Worm (Caenorhabditis elegans) whole organism, L1 larva: Measurements from ENCODE around the gene syx-18.

Experiments used
- C04F5.9 ChIP-seq: sonication (generic microtip); optimal IDR thresholded peaks from 2 replicates; lab custom pipeline; 2016; ENCODE audit warnings: missing genetic modification characterization, missing compliant biosample characterization
- C16A3.4 ChIP-seq: fragments of 150-350 bp; optimal IDR thresholded peaks from 2 replicates; lab custom pipeline; 2014; ENCODE audit warnings: missing biosample characterization, missing genetic modification characterization
- C34B4.2 ChIP-seq: sonication (generic microtip); optimal IDR thresholded peaks from 2 replicates; lab custom pipeline; 2017; ENCODE audit warnings: mild to moderate bottlenecking, missing genetic modification characterization, missing compliant biosample characterization
- F16B12.6 ChIP-seq: fragments of 150-350 bp; optimal IDR thresholded peaks from 2 replicates; lab custom pipeline; 2014; ENCODE audit warnings: missing biosample characterization, missing genetic modification characterization
- Y116A8C.19 ChIP-seq: sonication (generic microtip); optimal IDR thresholded peaks from 2 replicates; lab custom pipeline; 2016; ENCODE audit warnings: missing compliant biosample characterization, missing genetic modification characterization, borderline replicate concordance
- alr-1 ChIP-seq: fragments of 200-800 bp; sonication (Bioruptor generic); optimal IDR thresholded peaks from 2 replicates; lab custom pipeline; 2018; ENCODE audit warnings: borderline replicate concordance, mild to moderate bottlenecking, missing genetic modification characterization, missing compliant biosample characterization
- blmp-1 ChIP-seq: fragments of 150-350 bp; optimal IDR thresholded peaks from 2 replicates; lab custom pipeline; 2014; ENCODE audit warnings: missing biosample characterization, missing genetic modification characterization
- ceh-82 ChIP-seq, 3 experiments: fragments of 150-350 bp in 1 of 3; sonication (generic microtip) in 2 of 3; optimal IDR thresholded peaks; 2 replicates each; lab custom pipeline; 2014 to 2017; ENCODE audit warnings: missing biosample characterization in 3 of 3, missing genetic modification characterization in 3 of 3
- ceh-88 ChIP-seq: fragments of 200-800 bp; sonication (Bioruptor generic); IDR thresholded peaks from 2 replicates; pipeline ENCODE4 v1.3.6; 2022; ENCODE audit warnings: missing genetic modification characterization, missing compliant biosample characterization
- dsc-1 ChIP-seq: sonication (generic microtip); optimal IDR thresholded peaks from 2 replicates; lab custom pipeline; 2016; ENCODE audit warnings: mild to moderate bottlenecking, missing genetic modification characterization, missing compliant biosample characterization
- efl-1 ChIP-seq, 4 experiments: fragments of 150-350 bp; optimal IDR thresholded peaks in 3 of 4; peaks in 1 of 4; 1 replicate in 1 of 4; 2 replicates in 3 of 4; lab custom pipeline; 2014; ENCODE audit warnings: missing biosample characterization in 2 of 4, missing genetic modification characterization in 2 of 4, missing genetic modification reagents in 2 of 4
- efl-3 ChIP-seq: fragments of 200-800 bp; sonication (Bioruptor generic); optimal IDR thresholded peaks from 2 replicates; lab custom pipeline; 2018; ENCODE audit warnings: mild to moderate bottlenecking, missing genetic modification characterization, missing compliant biosample characterization
- egl-13 ChIP-seq: sonication (generic microtip); optimal IDR thresholded peaks from 2 replicates; lab custom pipeline; 2016; ENCODE audit warnings: missing genotype, missing genetic modification reagents, missing genetic modification characterization, missing compliant biosample characterization
- egl-27 ChIP-seq, 2 experiments: fragments of 150-350 bp in 1 of 2; sonication (generic microtip); optimal IDR thresholded peaks; 3 replicates each; lab custom pipeline; 2017 to 2018; ENCODE audit warnings: missing biosample characterization in 2 of 2, missing genetic modification characterization in 2 of 2, missing genetic modification reagents in 2 of 2
- elt-2 ChIP-seq: sonication (generic microtip); optimal IDR thresholded peaks from 2 replicates; lab custom pipeline; 2016; ENCODE audit warnings: missing genetic modification characterization, mild to moderate bottlenecking, inconsistent platforms, missing compliant biosample characterization, missing genetic modification reagents
- ets-5 ChIP-seq: fragments of 200-800 bp; sonication (Bioruptor generic); IDR thresholded peaks from 2 replicates; pipeline ENCODE4 v1.3.6; 2022; ENCODE audit warnings: missing genetic modification characterization, missing compliant biosample characterization
- fkh-4 ChIP-seq: sonication (generic microtip); optimal IDR thresholded peaks from 2 replicates; lab custom pipeline; 2016; ENCODE audit warnings: missing compliant biosample characterization, missing genetic modification characterization, borderline replicate concordance
- fkh-8 ChIP-seq: sonication (generic microtip); optimal IDR thresholded peaks from 2 replicates; lab custom pipeline; 2016; ENCODE audit warnings: mild to moderate bottlenecking, missing genetic modification characterization, missing compliant biosample characterization
- fos-1 ChIP-seq: fragments of 150-350 bp; optimal IDR thresholded peaks from 2 replicates; lab custom pipeline; 2014; ENCODE audit warnings: missing biosample characterization, missing genetic modification characterization
- grh-1 ChIP-seq: fragments of 200-800 bp; sonication (Bioruptor generic); IDR thresholded peaks from 2 replicates; pipeline ENCODE4 v1.3.6; 2022; ENCODE audit warnings: missing genetic modification reagents, missing genetic modification characterization, missing compliant biosample characterization
- hlh-17 ChIP-seq: fragments of 200-800 bp; sonication (Bioruptor generic); optimal IDR thresholded peaks from 2 replicates; lab custom pipeline; 2018; ENCODE audit warnings: missing genetic modification characterization, mild to moderate bottlenecking, missing compliant biosample characterization, moderate library complexity, borderline replicate concordance
- irx-1 ChIP-seq: sonication (generic microtip); optimal IDR thresholded peaks from 2 replicates; lab custom pipeline; 2016; ENCODE audit warnings: missing genetic modification characterization, missing compliant biosample characterization
- jun-1 ChIP-seq: fragments of 150-350 bp; optimal IDR thresholded peaks from 2 replicates; lab custom pipeline; 2014; ENCODE audit warnings: missing biosample characterization, missing genetic modification reagents, missing genetic modification characterization
- lin-14 ChIP-seq: fragments of 200-800 bp; sonication (Bioruptor generic); optimal IDR thresholded peaks from 2 replicates; lab custom pipeline; 2018; ENCODE audit warnings: mild to moderate bottlenecking, missing genetic modification characterization, moderate library complexity, missing compliant biosample characterization
- lin-15B ChIP-seq: fragments of 150-350 bp; sonication (generic microtip); optimal IDR thresholded peaks from 3 replicates; lab custom pipeline; 2014; ENCODE audit warnings: missing biosample characterization, missing genetic modification characterization
- lir-3 ChIP-seq: sonication (generic microtip); optimal IDR thresholded peaks from 2 replicates; lab custom pipeline; 2016; ENCODE audit warnings: mild to moderate bottlenecking, missing genetic modification characterization, moderate library complexity, missing compliant biosample characterization; ENCODE audit not compliant: poor library complexity
- lsy-2 ChIP-seq, 2 experiments: fragments of 150-350 bp; optimal IDR thresholded peaks; 2 replicates each; lab custom pipeline; 2014; ENCODE audit warnings: missing biosample characterization in 2 of 2, missing genetic modification characterization in 2 of 2
- mab-9 ChIP-seq: fragments of 200-800 bp; sonication (Bioruptor generic); IDR thresholded peaks from 2 replicates; pipeline ENCODE4 v1.3.6; 2022; ENCODE audit warnings: missing genetic modification reagents, missing genetic modification characterization, missing compliant biosample characterization
- mdl-1 ChIP-seq, 2 experiments: fragments of 150-350 bp; optimal IDR thresholded peaks; 2 replicates each; lab custom pipeline; 2014 to 2017; ENCODE audit warnings: missing biosample characterization in 2 of 2, missing genetic modification characterization in 2 of 2, inconsistent platforms in 1 of 2
- mef-2 ChIP-seq: fragments of 150-350 bp; optimal IDR thresholded peaks from 2 replicates; lab custom pipeline; 2014; ENCODE audit warnings: missing biosample characterization, missing genetic modification characterization
- mep-1 ChIP-seq: fragments of 150-350 bp; optimal IDR thresholded peaks from 2 replicates; lab custom pipeline; 2014; ENCODE audit warnings: missing biosample characterization, missing genetic modification characterization
- nhr-19 ChIP-seq: fragments of 200-800 bp; sonication (Bioruptor generic); conservative IDR thresholded peaks from 2 replicates; pipeline ENCODE4 v1.3.6; 2022; ENCODE audit warnings: missing genetic modification characterization, missing compliant biosample characterization
- nhr-20 ChIP-seq: sonication (generic microtip); optimal IDR thresholded peaks from 2 replicates; lab custom pipeline; 2016; ENCODE audit warnings: mild to moderate bottlenecking, missing genetic modification characterization, missing compliant biosample characterization
- nhr-28 ChIP-seq: fragments of 150-350 bp; optimal IDR thresholded peaks from 2 replicates; lab custom pipeline; 2014; ENCODE audit warnings: missing biosample characterization, missing genetic modification characterization
- nhr-47 ChIP-seq: sonication (generic microtip); optimal IDR thresholded peaks from 2 replicates; lab custom pipeline; 2016; ENCODE audit warnings: mild to moderate bottlenecking, missing genetic modification characterization, moderate library complexity, missing compliant biosample characterization
- nhr-71 ChIP-seq: sonication (generic microtip); optimal IDR thresholded peaks from 2 replicates; lab custom pipeline; 2016; ENCODE audit warnings: mild to moderate bottlenecking, missing genetic modification characterization, moderate library complexity, missing compliant biosample characterization
- nhr-76 ChIP-seq: sonication (generic microtip); optimal IDR thresholded peaks from 2 replicates; lab custom pipeline; 2017; ENCODE audit warnings: missing biosample characterization, missing genetic modification characterization
- nhr-77 ChIP-seq: fragments of 150-350 bp; optimal IDR thresholded peaks from 2 replicates; lab custom pipeline; 2014; ENCODE audit warnings: missing biosample characterization, missing genetic modification characterization
- nhr-85 ChIP-seq: sonication (generic microtip); peaks from one replicate; lab custom pipeline; 2016; ENCODE audit warnings: missing genetic modification characterization, inconsistent platforms, missing compliant biosample characterization
- pqm-1 ChIP-seq: sonication (generic microtip); optimal IDR thresholded peaks from 3 replicates; lab custom pipeline; 2017; ENCODE audit warnings: missing biosample characterization, missing genetic modification characterization
- skn-1 ChIP-seq: fragments of 150-350 bp; optimal IDR thresholded peaks from 2 replicates; lab custom pipeline; 2014; ENCODE audit warnings: missing biosample characterization, missing genetic modification characterization
- snu-23 ChIP-seq: sonication (generic microtip); optimal IDR thresholded peaks from 2 replicates; lab custom pipeline; 2016; ENCODE audit warnings: missing genetic modification characterization, missing compliant biosample characterization
- sox-4 ChIP-seq: sonication (generic microtip); optimal IDR thresholded peaks from 2 replicates; lab custom pipeline; 2016; ENCODE audit warnings: missing genetic modification characterization, missing compliant biosample characterization
- swsn-7 ChIP-seq: sonication (generic microtip); optimal IDR thresholded peaks from 2 replicates; lab custom pipeline; 2016; ENCODE audit warnings: missing genetic modification characterization, missing compliant biosample characterization
- unc-62 ChIP-seq: fragments of 150-350 bp; optimal IDR thresholded peaks from 2 replicates; lab custom pipeline; 2014; ENCODE audit warnings: missing biosample characterization, missing genetic modification reagents, missing genetic modification characterization
- unc-86 ChIP-seq: sonication (generic microtip); optimal IDR thresholded peaks from 2 replicates; lab custom pipeline; 2016; ENCODE audit warnings: missing genetic modification characterization, missing compliant biosample characterization
- unc-98 ChIP-seq: fragments of 200-800 bp; sonication (Bioruptor generic); IDR thresholded peaks from 2 replicates; pipeline ENCODE4 v1.3.6; 2022; ENCODE audit warnings: missing genetic modification characterization, missing compliant biosample characterization
- vab-15 ChIP-seq: sonication (generic microtip); optimal IDR thresholded peaks from 2 replicates; lab custom pipeline; 2017; ENCODE audit warnings: missing genotype, mild to moderate bottlenecking, missing genetic modification characterization, missing compliant biosample characterization
- xbp-1 ChIP-seq: sonication (generic microtip); optimal IDR thresholded peaks from 2 replicates; lab custom pipeline; 2016; ENCODE audit warnings: missing genetic modification characterization, missing compliant biosample characterization
- zip-4 ChIP-seq: fragments of 200-800 bp; sonication (Bioruptor generic); optimal IDR thresholded peaks from 2 replicates; lab custom pipeline; 2018; ENCODE audit warnings: mild to moderate bottlenecking, missing genetic modification characterization, moderate library complexity, missing compliant biosample characterization

syx-18 gene

ce11 chrV:6631866-6632265, 23.4 kb downstream of the syx-18 start:
- no peak for TF ChIP-seq sox-4 (tag; lab: Kevin White, UChicago)
- no peak for TF ChIP-seq C16A3.4 (tag; lab: Kevin White, UChicago)
- TF ChIP-seq dsc-1: peak; percentile 35
- TF ChIP-seq ets-5 (GFP tag; lab: Robert Waterston, UW): no peak
- TF ChIP-seq fkh-8 (tag; lab: Kevin White, UChicago): peak; percentile 67
- TF ChIP-seq lin-14 (GFP tag; lab: Kevin White, UChicago): peak; percentile 34
- no peak for TF ChIP-seq efl-3
- no peak for TF ChIP-seq nhr-77 (tag; lab: Kevin White, UChicago)
- no peak for TF ChIP-seq efl-1 (optimal IDR thresholded peaks at IDR 0.05; lab: Kevin White, UChicago)
- no peak for TF ChIP-seq efl-1 (GFP tag; optimal IDR thresholded peaks at IDR 0.05 in 1 of 2; lab: Kevin White, UChicago)
- no peak for TF ChIP-seq nhr-47
- no peak for TF ChIP-seq F16B12.6 (tag; lab: Kevin White, UChicago)
- no peak for TF ChIP-seq zip-4 (GFP tag; lab: Kevin White, UChicago)
- TF ChIP-seq lsy-2 (tag; optimal IDR thresholded peaks at IDR 0.05; lab: Kevin White, UChicago): peak in 1 of 2 experiments; percentile 2
- TF ChIP-seq lin-15B (tag; lab: Kevin White, UChicago): no peak
- TF ChIP-seq fos-1 (tag; lab: Kevin White, UChicago): no peak
- TF ChIP-seq grh-1 (GFP tag; lab: Robert Waterston, UW): no peak
- no peak for TF ChIP-seq unc-62 (GFP tag; lab: Kevin White, UChicago)
- no peak for TF ChIP-seq ceh-88 (GFP tag; lab: Robert Waterston, UW)
- TF ChIP-seq nhr-28 (tag; lab: Kevin White, UChicago): no peak
- peak in 1 of 3 experiments; percentile 24 for TF ChIP-seq ceh-82 (tag; optimal IDR thresholded peaks at IDR 0.05; lab: Kevin White, UChicago)
- no peak for TF ChIP-seq nhr-20 (tag; lab: Kevin White, UChicago)
- no peak for TF ChIP-seq mab-9
- TF ChIP-seq jun-1 (tag; lab: Kevin White, UChicago): no peak
- TF ChIP-seq irx-1 (tag; lab: Kevin White, UChicago): no peak
- no peak for TF ChIP-seq skn-1 (tag; lab: Kevin White, UChicago)
- peak; percentile 2 for TF ChIP-seq unc-86 (tag; lab: Kevin White, UChicago)
- no peak for TF ChIP-seq mep-1 (tag; lab: Kevin White, UChicago)
- TF ChIP-seq alr-1 (tag; lab: Kevin White, UChicago): no peak
- TF ChIP-seq, all 84 proteins: peak for 6

- TF ChIP-seq nhr-85 (tag; lab: Kevin White, UChicago): no peak
- no peak for TF ChIP-seq pqm-1
- TF ChIP-seq mep-1 (tag; lab: Kevin White, UChicago): peak; percentile 10
- TF ChIP-seq lin-14 (GFP tag; lab: Kevin White, UChicago): peak; percentile 49
- TF ChIP-seq jun-1 (tag; lab: Kevin White, UChicago): no peak
- TF ChIP-seq lir-3 (tag; lab: Kevin White, UChicago): no peak
- no peak for TF ChIP-seq hlh-17 (GFP tag; lab: Kevin White, UChicago)
- TF ChIP-seq nhr-76: no peak
- peak; percentile 88 for TF ChIP-seq nhr-71
- TF ChIP-seq C34B4.2 (tag; lab: Kevin White, UChicago): no peak
- TF ChIP-seq nhr-20 (tag; lab: Kevin White, UChicago): peak; percentile 61
- TF ChIP-seq fkh-4: peak; percentile 14
- TF ChIP-seq Y116A8C.19: no peak
- TF ChIP-seq fkh-8 (tag; lab: Kevin White, UChicago): peak; percentile 97
- 0 out of 2 replicates have a peak, but pooled peaks have one; percentile 22 for TF ChIP-seq mab-9
- peak; percentile 93 for TF ChIP-seq sox-4 (tag; lab: Kevin White, UChicago)
- TF ChIP-seq unc-62 (GFP tag; lab: Kevin White, UChicago): no peak
- TF ChIP-seq grh-1 (GFP tag; lab: Robert Waterston, UW): no peak
- peak; percentile 37 for TF ChIP-seq mef-2 (tag; lab: Kevin White, UChicago)
- no peak for TF ChIP-seq egl-27 (tag; optimal IDR thresholded peaks at IDR 0.05; lab: Kevin White, UChicago)
- TF ChIP-seq snu-23 (GFP tag; lab: Kevin White, UChicago): no peak
- TF ChIP-seq vab-15 (tag; lab: Kevin White, UChicago): no peak
- TF ChIP-seq xbp-1 (tag; lab: Kevin White, UChicago): peak; percentile 21
- TF ChIP-seq dsc-1: peak; percentile 88
- no peak for TF ChIP-seq elt-2 (tag; lab: Kevin White, UChicago)
- 0 out of 2 replicates have a peak, but pooled peaks have one; percentile 12 for TF ChIP-seq nhr-19 (GFP tag; lab: Robert Waterston, UW)
- no peak for TF ChIP-seq C04F5.9 (tag; lab: Kevin White, UChicago)
- TF ChIP-seq egl-13 (tag; lab: Kevin White, UChicago): no peak
- no peak for TF ChIP-seq unc-98 (GFP tag; lab: Robert Waterston, UW)
- peak; percentile 52 for TF ChIP-seq swsn-7
- TF ChIP-seq mdl-1 (tag; optimal IDR thresholded peaks at IDR 0.05; lab: Kevin White, UChicago): no peak
- no peak for TF ChIP-seq blmp-1 (tag; lab: Kevin White, UChicago)
Measured at ce11 chrV:6630769-6631168, 24.5 kb downstream of the syx-18 start.
